Worm (Caenorhabditis elegans): ENCODE measurements around the gene mep-1.

DNA sequence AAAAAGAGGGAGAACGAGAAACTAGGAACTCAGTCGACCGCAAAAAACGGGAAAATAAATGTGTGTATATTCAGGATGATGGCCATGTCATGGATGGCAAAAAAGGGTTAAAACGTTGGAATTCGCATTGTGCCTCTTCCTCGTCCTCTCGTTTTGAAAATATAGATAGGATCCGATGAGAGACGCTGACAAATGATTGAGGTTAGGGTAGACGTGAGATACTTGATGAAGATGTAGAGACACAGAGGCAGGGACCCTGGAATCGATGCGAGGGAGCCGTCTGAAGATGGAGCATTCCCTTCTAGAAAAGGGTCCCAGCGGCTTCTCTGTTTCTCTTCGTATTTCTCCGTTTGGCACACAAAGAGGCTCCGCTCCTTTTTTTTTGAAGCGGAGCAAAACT is 29.5 kb upstream of the mep-1 start:
- TF ChIP-seq jun-1 (tag; optimal IDR thresholded peaks at IDR 0.05) = no peak
- TF ChIP-seq skn-1 (tag; optimal IDR thresholded peaks at IDR 0.05) = no peak
- no peak for TF ChIP-seq blmp-1 (tag; optimal IDR thresholded peaks at IDR 0.05)
- peak; percentile 72 for TF ChIP-seq fkh-10 (GFP tag; optimal IDR thresholded peaks at IDR 0.05)

Data from whole organism, L1 larva.